Fruit fly (Drosophila melanogaster) whole organism, embryonic: ENCODE measurements around the gene CG11891.

ENCODE experiments used
- Ada2b ChIP-seq: fragments of 200-800 bp; sonication (Bioruptor generic); IDR thresholded peaks from 2 replicates; pipeline ENCODE4 v1.3.6; 2022; ENCODE audit warnings: missing biosample characterization, missing genetic modification characterization
- CG10209 ChIP-seq: fragments of 200-800 bp; sonication (Bioruptor generic); optimal IDR thresholded peaks from 3 replicates; lab custom pipeline; 2017; ENCODE audit warnings: missing biosample characterization, mild to moderate bottlenecking, missing genetic modification characterization, missing genetic modification reagents
- CG12155 ChIP-seq: fragments of 200-800 bp; sonication (Bioruptor generic); optimal IDR thresholded peaks from 3 replicates; lab custom pipeline; 2016; ENCODE audit warnings: missing biosample characterization, missing genetic modification characterization
- CG12942 ChIP-seq: fragments of 200-800 bp; sonication (Bioruptor generic); optimal IDR thresholded peaks from 3 replicates; lab custom pipeline; 2016; ENCODE audit warnings: missing biosample characterization, missing genetic modification characterization
- CG13624 ChIP-seq: fragments of 200-800 bp; sonication (Bioruptor generic); optimal IDR thresholded peaks from 2 replicates; lab custom pipeline; 2016; ENCODE audit warnings: missing biosample characterization, missing genetic modification characterization
- CG1647 ChIP-seq: fragments of 200-800 bp; sonication (Bioruptor generic); optimal IDR thresholded peaks from 3 replicates; lab custom pipeline; 2016; ENCODE audit warnings: missing biosample characterization, missing genetic modification characterization
- CG17186 ChIP-seq: fragments of 200-800 bp; sonication (Bioruptor generic); optimal IDR thresholded peaks from 3 replicates; lab custom pipeline; 2017; ENCODE audit warnings: missing biosample characterization, missing genetic modification reagents, missing genetic modification characterization
- CG17359 ChIP-seq: fragments of 200-800 bp; sonication (Bioruptor generic); optimal IDR thresholded peaks from 3 replicates; lab custom pipeline; 2018; ENCODE audit warnings: missing biosample characterization, mild to moderate bottlenecking, missing genetic modification characterization, moderate library complexity
- CG17361 ChIP-seq: fragments of 200-800 bp; sonication (Bioruptor generic); IDR thresholded peaks from 3 replicates; pipeline ENCODE4 v1.3.6; 2022; ENCODE audit warnings: missing biosample characterization, missing genetic modification characterization
- CG1792 ChIP-seq: fragments of 200-800 bp; sonication (Bioruptor generic); optimal IDR thresholded peaks from 2 replicates; lab custom pipeline; 2016; ENCODE audit warnings: missing biosample characterization, missing genetic modification characterization
- CG2116 ChIP-seq: fragments of 200-800 bp; sonication (Bioruptor generic); optimal IDR thresholded peaks from 3 replicates; lab custom pipeline; 2018; ENCODE audit warnings: missing biosample characterization, mild to moderate bottlenecking, missing genetic modification characterization
- CG2678 ChIP-seq: fragments of 200-800 bp; sonication (Bioruptor generic); optimal IDR thresholded peaks from 3 replicates; lab custom pipeline; 2019; ENCODE audit warnings: missing biosample characterization, mild to moderate bottlenecking, missing genetic modification characterization, moderate library complexity
- CG2875 ChIP-seq: fragments of 200-800 bp; sonication (Bioruptor generic); optimal IDR thresholded peaks from 2 replicates; lab custom pipeline; 2017; ENCODE audit warnings: missing biosample characterization, mild to moderate bottlenecking, missing genetic modification characterization, missing genetic modification reagents
- CG3065 ChIP-seq: fragments of 200-800 bp; sonication (Bioruptor generic); optimal IDR thresholded peaks from 2 replicates; lab custom pipeline; 2016; ENCODE audit warnings: missing biosample characterization, missing genetic modification characterization
- CG32767 ChIP-seq: fragments of 200-800 bp; sonication (Bioruptor generic); IDR thresholded peaks from 2 replicates; pipeline ENCODE4 v1.3.6; 2022; ENCODE audit warnings: missing biosample characterization, missing genetic modification characterization
- CG34376 ChIP-seq: fragments of 200-800 bp; sonication (Bioruptor generic); optimal IDR thresholded peaks from 2 replicates; lab custom pipeline; 2018; ENCODE audit warnings: missing biosample characterization, mild to moderate bottlenecking, missing genetic modification characterization
- CG3847 ChIP-seq: fragments of 200-800 bp; sonication (Bioruptor generic); IDR thresholded peaks from 2 replicates; pipeline ENCODE4 v1.3.6; 2022; ENCODE audit warnings: missing biosample characterization, missing genetic modification characterization
- CG43689 ChIP-seq: fragments of 200-800 bp; sonication (Bioruptor generic); IDR thresholded peaks from 2 replicates; pipeline ENCODE4 v1.3.6; 2022; ENCODE audit warnings: missing biosample characterization, missing genetic modification characterization
- CG6765 ChIP-seq: fragments of 200-800 bp; sonication (Bioruptor generic); optimal IDR thresholded peaks from 3 replicates; lab custom pipeline; 2017; ENCODE audit warnings: missing biosample characterization, mild to moderate bottlenecking, missing genetic modification characterization
- CG8944 ChIP-seq: fragments of 200-800 bp; sonication (Bioruptor generic); optimal IDR thresholded peaks from 3 replicates; lab custom pipeline; 2016; ENCODE audit warnings: missing biosample characterization, missing genetic modification characterization
- Doc2 ChIP-seq: fragments of 200-800 bp; sonication (Bioruptor generic); IDR thresholded peaks from 2 replicates; pipeline ENCODE4 v1.3.6; 2022; ENCODE audit warnings: missing biosample characterization, missing genetic modification characterization
- Fer2 ChIP-seq: fragments of 200-800 bp; sonication (Bioruptor generic); optimal IDR thresholded peaks from 2 replicates; lab custom pipeline; 2018; ENCODE audit warnings: missing biosample characterization, mild to moderate bottlenecking, missing genetic modification characterization, moderate library complexity
- HmgD ChIP-seq: fragments of 200-800 bp; sonication (Bioruptor generic); optimal IDR thresholded peaks from 3 replicates; lab custom pipeline; 2016; ENCODE audit warnings: missing biosample characterization, missing genetic modification characterization
- HmgZ ChIP-seq: fragments of 200-800 bp; sonication (Bioruptor generic); optimal IDR thresholded peaks from 2 replicates; lab custom pipeline; 2018; ENCODE audit warnings: missing biosample characterization, mild to moderate bottlenecking, missing genetic modification characterization
- Hmr ChIP-seq: fragments of 200-800 bp; sonication (Bioruptor generic); optimal IDR thresholded peaks from 3 replicates; lab custom pipeline; 2017; ENCODE audit warnings: mild to moderate bottlenecking, missing biosample characterization, missing genetic modification reagents, missing genetic modification characterization
- Mad ChIP-seq: fragments of 200-800 bp; sonication (Bioruptor generic); optimal IDR thresholded peaks from 2 replicates; lab custom pipeline; 2016; ENCODE audit warnings: missing biosample characterization, missing genetic modification characterization
- NfI ChIP-seq: fragments of 200-800 bp; sonication (Bioruptor generic); optimal IDR thresholded peaks from 3 replicates; lab custom pipeline; 2018; ENCODE audit warnings: missing biosample characterization, mild to moderate bottlenecking, missing genetic modification characterization, moderate library complexity
- Oaz ChIP-seq: fragments of 200-800 bp; sonication (Bioruptor generic); IDR thresholded peaks from 2 replicates; pipeline ENCODE4 v1.3.6; 2022; ENCODE audit warnings: missing biosample characterization, missing genetic modification characterization
- PHDP ChIP-seq: fragments of 200-800 bp; sonication (Bioruptor generic); optimal IDR thresholded peaks from 3 replicates; lab custom pipeline; 2018; ENCODE audit warnings: missing biosample characterization, mild to moderate bottlenecking, missing genetic modification characterization, moderate library complexity
- Sox102F ChIP-seq: fragments of 200-800 bp; sonication (Bioruptor generic); optimal IDR thresholded peaks from 2 replicates; lab custom pipeline; 2018; ENCODE audit warnings: missing biosample characterization, mild to moderate bottlenecking, missing genetic modification characterization, moderate library complexity
- TFAM ChIP-seq: fragments of 200-800 bp; sonication (Bioruptor generic); optimal IDR thresholded peaks from 2 replicates; lab custom pipeline; 2017; ENCODE audit warnings: missing biosample characterization, missing genetic modification characterization, inconsistent platforms
- Tbp ChIP-seq: fragments of >200 bp; optimal IDR thresholded peaks from 2 replicates; lab custom pipeline; 2018; ENCODE audit warnings: missing biosample characterization, missing genetic modification characterization
- Trl ChIP-seq, 3 experiments: fragments of >200 bp in 2 of 3; fragments of 200-800 bp in 1 of 3; sonication (Bioruptor generic) in 1 of 3; optimal IDR thresholded peaks; 2 replicates in 1 of 3; 3 replicates in 2 of 3; lab custom pipeline; 2016 to 2017; ENCODE audit warnings: missing biosample characterization in 1 of 3, missing genetic modification characterization in 1 of 3
- Xbp1 ChIP-seq: fragments of 200-800 bp; sonication (Bioruptor generic); optimal IDR thresholded peaks from 3 replicates; lab custom pipeline; 2016; ENCODE audit warnings: missing biosample characterization, mild to moderate bottlenecking, missing genetic modification characterization
- ab ChIP-seq: fragments of 200-800 bp; sonication (Bioruptor generic); optimal IDR thresholded peaks from 2 replicates; lab custom pipeline; 2016; ENCODE audit warnings: missing biosample characterization, missing genetic modification characterization
- chn ChIP-seq: fragments of 200-800 bp; sonication (Bioruptor generic); optimal IDR thresholded peaks from 2 replicates; lab custom pipeline; 2016; ENCODE audit warnings: missing biosample characterization, missing genetic modification characterization
- cwo ChIP-seq: fragments of 200-800 bp; sonication (Bioruptor generic); optimal IDR thresholded peaks from 3 replicates; lab custom pipeline; 2017; ENCODE audit warnings: missing biosample characterization, missing genetic modification characterization, mild to moderate bottlenecking, moderate library complexity, missing genetic modification reagents
- dmrt11E ChIP-seq: fragments of 200-800 bp; sonication (Bioruptor generic); optimal IDR thresholded peaks from 3 replicates; lab custom pipeline; 2018; ENCODE audit warnings: missing biosample characterization, mild to moderate bottlenecking, missing genetic modification characterization, moderate library complexity
- fd3F ChIP-seq: fragments of 200-800 bp; sonication (Bioruptor generic); optimal IDR thresholded peaks from 2 replicates; lab custom pipeline; 2018; ENCODE audit warnings: missing biosample characterization, mild to moderate bottlenecking, missing genetic modification characterization, moderate library complexity
- hth ChIP-seq: fragments of >200 bp; optimal IDR thresholded peaks from 2 replicates; lab custom pipeline; 2017; ENCODE audit warnings: inconsistent platforms
- maf-S ChIP-seq: fragments of 200-800 bp; sonication (Bioruptor generic); optimal IDR thresholded peaks from 2 replicates; lab custom pipeline; 2016; ENCODE audit warnings: missing biosample characterization, missing genetic modification characterization
- mam ChIP-seq: fragments of 200-800 bp; sonication (Bioruptor generic); optimal IDR thresholded peaks from 3 replicates; lab custom pipeline; 2016; ENCODE audit warnings: missing biosample characterization, missing genetic modification characterization
- mld ChIP-seq: fragments of 200-800 bp; sonication (Bioruptor generic); IDR thresholded peaks from 3 replicates; pipeline ENCODE4 v1.3.6; 2022; ENCODE audit warnings: missing biosample characterization, missing genetic modification characterization; ENCODE audit not compliant: partially characterized antibody
- pnt ChIP-seq: fragments of 200-800 bp; sonication (Bioruptor generic); optimal IDR thresholded peaks from 3 replicates; lab custom pipeline; 2016; ENCODE audit warnings: missing biosample characterization, missing genetic modification characterization
- salm ChIP-seq: fragments of 200-800 bp; sonication (Bioruptor generic); optimal IDR thresholded peaks from 2 replicates; lab custom pipeline; 2018; ENCODE audit warnings: missing biosample characterization, mild to moderate bottlenecking, missing genetic modification characterization
- schlank ChIP-seq: fragments of 200-800 bp; sonication (Bioruptor generic); optimal IDR thresholded peaks from 2 replicates; lab custom pipeline; 2018; ENCODE audit warnings: missing biosample characterization, mild to moderate bottlenecking, missing genetic modification characterization
- sd ChIP-seq: fragments of 200-800 bp; sonication (Bioruptor generic); optimal IDR thresholded peaks from 3 replicates; lab custom pipeline; 2018; ENCODE audit warnings: missing biosample characterization, mild to moderate bottlenecking, missing genetic modification characterization, moderate library complexity
- sob ChIP-seq: fragments of 200-800 bp; sonication (Bioruptor generic); IDR thresholded peaks from 2 replicates; pipeline ENCODE4 v1.3.6; 2022; ENCODE audit warnings: missing biosample characterization, missing genetic modification characterization
- tin ChIP-seq: fragments of 200-800 bp; sonication (Bioruptor generic); optimal IDR thresholded peaks from 3 replicates; lab custom pipeline; 2016; ENCODE audit warnings: missing biosample characterization, missing genetic modification characterization
- wek ChIP-seq: fragments of 200-800 bp; sonication (Bioruptor generic); optimal IDR thresholded peaks from 3 replicates; lab custom pipeline; 2018; ENCODE audit warnings: missing biosample characterization, mild to moderate bottlenecking, missing genetic modification characterization, moderate library complexity

Gene CG11891

dm6 chr3R:25247379-25247869 lies 22.6 kb upstream of the CG11891 start, which contains the start of the genes RpS27 and Nup37 (continued):
- TF ChIP-seq CG2875 (peak; percentile 98), salm (peak; percentile 90), tin (peak; percentile 98), wek (GFP tag; lab: Kevin White, UChicago) (peak; percentile 97), Xbp1 (GFP tag; lab: Kevin White, UChicago) (peak; percentile 98), CG3847 (peak; percentile 98), CG10209 (GFP tag; lab: Kevin White, UChicago) (peak; percentile 99), schlank (tag; lab: Kevin White, UChicago) (peak; percentile 99), Trl (optimal IDR thresholded peaks at IDR 0.05; lab: Kevin White, UChicago) (no peak), Trl (GFP tag; optimal IDR thresholded peaks at IDR 0.05; lab: Kevin White, UChicago) (peak; percentile 99), CG1792 (GFP tag; lab: Kevin White, UChicago) (peak; percentile 98), CG13624 (GFP tag; lab: Kevin White, UChicago) (peak; percentile 99), mam (GFP tag; lab: Kevin White, UChicago) (peak; percentile 98), sob (peak; percentile 99), Doc2 (peak; percentile 94), CG17186 (GFP tag; lab: Kevin White, UChicago) (peak; percentile 96), Fer2 (peak; percentile 98), Oaz (peak; percentile 92), CG6765 (GFP tag; lab: Kevin White, UChicago) (peak; percentile 100), mld (GFP tag; lab: Robert Waterston, UW) (no peak), Hmr (GFP tag; lab: Kevin White, UChicago) (peak; percentile 99), HmgD (peak; percentile 99), HmgZ (tag; lab: Kevin White, UChicago) (peak; percentile 99), hth (lab: Kevin White, UChicago) (no peak), CG1647 (GFP tag; lab: Kevin White, UChicago) (peak; percentile 98), Sox102F (GFP tag; lab: Kevin White, UChicago) (peak; percentile 90), Ada2b (GFP tag; lab: Robert Waterston, UW) (peak; percentile 87), CG17361 (GFP tag; lab: Robert Waterston, UW) (peak; percentile 99), CG43689 (GFP tag; lab: Robert Waterston, UW) (peak; percentile 95), fd3F (GFP tag; lab: Kevin White, UChicago) (peak; percentile 97), Tbp (no peak), CG12942 (GFP tag; lab: Kevin White, UChicago) (peak; percentile 97), cwo (GFP tag; lab: Kevin White, UChicago) (peak; percentile 91), CG2116 (GFP tag; lab: Kevin White, UChicago) (peak; percentile 94), TFAM (GFP tag; lab: Kevin White, UChicago) (peak; percentile 93), ab (GFP tag; lab: Kevin White, UChicago) (peak; percentile 94), Mad (GFP tag; lab: Kevin White, UChicago) (peak; percentile 99), CG34376 (GFP tag; lab: Kevin White, UChicago) (peak; percentile 100), NfI (peak; percentile 100), sd (tag; lab: Kevin White, UChicago) (peak; percentile 83), CG17359 (tag; lab: Kevin White, UChicago) (peak; percentile 97), maf-S (GFP tag; lab: Kevin White, UChicago) (peak; percentile 98), CG12155 (GFP tag; lab: Kevin White, UChicago) (peak; percentile 93), chn (GFP tag; lab: Kevin White, UChicago) (peak; percentile 98), CG3065 (GFP tag; lab: Kevin White, UChicago) (peak; percentile 98), dmrt11E (tag; lab: Kevin White, UChicago) (peak; percentile 94), PHDP (tag; lab: Kevin White, UChicago) (peak; percentile 96), CG32767 (GFP tag; lab: Robert Waterston, UW) (peak; percentile 80), pnt (peak; percentile 91), CG2678 (tag; lab: Kevin White, UChicago) (peak; percentile 92), CG8944 (GFP tag; lab: Kevin White, UChicago) (peak; percentile 98)
